Worm (Caenorhabditis elegans) whole organism, early embryonic: Measurements from ENCODE around the gene sre-50.

ENCODE experiments used
- B0310.2 ChIP-seq: sonication (generic microtip); optimal IDR thresholded peaks from 2 replicates; lab custom pipeline; 2016; ENCODE audit warnings: mild to moderate bottlenecking, missing genetic modification characterization, missing compliant biosample characterization
- F13C5.2 ChIP-seq: sonication (generic microtip); optimal IDR thresholded peaks from 2 replicates; lab custom pipeline; 2017; ENCODE audit warnings: mild to moderate bottlenecking, missing genetic modification characterization, inconsistent platforms, missing compliant biosample characterization
- aly-1 ChIP-seq: sonication (generic microtip); optimal IDR thresholded peaks from 2 replicates; lab custom pipeline; 2016; ENCODE audit warnings: missing genetic modification characterization, missing compliant biosample characterization
- ama-1 ChIP-seq: fragments of 150-350 bp; optimal IDR thresholded peaks from 2 replicates; lab custom pipeline; 2014
- ceh-13 ChIP-seq: fragments of 200-800 bp; sonication (Bioruptor generic); optimal IDR thresholded peaks from 2 replicates; lab custom pipeline; 2018; ENCODE audit warnings: mild to moderate bottlenecking, missing genetic modification characterization, missing compliant biosample characterization
- ceh-36 ChIP-seq: sonication (generic microtip); optimal IDR thresholded peaks from 2 replicates; lab custom pipeline; 2016; ENCODE audit warnings: missing genetic modification characterization, inconsistent platforms, missing compliant biosample characterization
- ets-7 ChIP-seq: sonication (generic microtip); optimal IDR thresholded peaks from 2 replicates; lab custom pipeline; 2016; ENCODE audit warnings: missing genotype, missing genetic modification characterization, missing compliant biosample characterization
- flt-1 ChIP-seq: fragments of 200-800 bp; sonication (Bioruptor generic); IDR thresholded peaks from 2 replicates; pipeline ENCODE4 v1.3.6; 2022; ENCODE audit warnings: missing genetic modification characterization, missing compliant biosample characterization
- hmbx-1 ChIP-seq: sonication (generic microtip); optimal IDR thresholded peaks from 2 replicates; lab custom pipeline; 2016; ENCODE audit warnings: mild to moderate bottlenecking, missing genetic modification characterization, missing compliant biosample characterization
- hmg-4 ChIP-seq: fragments of 200-800 bp; sonication (Bioruptor generic); optimal IDR thresholded peaks from 2 replicates; lab custom pipeline; 2018; ENCODE audit warnings: mild to moderate bottlenecking, missing genetic modification characterization, missing compliant biosample characterization
- hnd-1 ChIP-seq: sonication (generic microtip); optimal IDR thresholded peaks from 2 replicates; lab custom pipeline; 2016; ENCODE audit warnings: missing genetic modification characterization, missing compliant biosample characterization
- pes-1 ChIP-seq: fragments of 200-800 bp; sonication (Bioruptor generic); IDR thresholded peaks from 2 replicates; pipeline ENCODE4 v1.3.6; 2022; ENCODE audit warnings: missing genetic modification reagents, missing genetic modification characterization, missing compliant biosample characterization
- scrt-1 ChIP-seq: fragments of 200-800 bp; sonication (Bioruptor generic); IDR thresholded peaks from 2 replicates; pipeline ENCODE4 v1.3.6; 2022; ENCODE audit warnings: missing genetic modification characterization, missing compliant biosample characterization
- sea-1 ChIP-seq: fragments of 200-800 bp; sonication (Bioruptor generic); conservative IDR thresholded peaks from 2 replicates; pipeline ENCODE4 v1.3.6; 2022; ENCODE audit warnings: missing genetic modification characterization, missing compliant biosample characterization
- tbx-11 ChIP-seq: fragments of 200-800 bp; sonication (Bioruptor generic); IDR thresholded peaks from 2 replicates; pipeline ENCODE4 v1.3.6; 2022; ENCODE audit warnings: missing genetic modification characterization, missing compliant biosample characterization
- tbx-37 ChIP-seq: fragments of 200-800 bp; sonication (Bioruptor generic); conservative IDR thresholded peaks from 2 replicates; pipeline ENCODE4 v1.3.6; 2022; ENCODE audit warnings: missing genetic modification reagents, missing genetic modification characterization, missing compliant biosample characterization
- tra-4 ChIP-seq: sonication (generic microtip); optimal IDR thresholded peaks from 2 replicates; lab custom pipeline; 2017; ENCODE audit warnings: missing genetic modification characterization, missing compliant biosample characterization

Gene sre-50

ce11 chrII:12353104-12353503 is 49.8 kb downstream of the sre-50 start:
- TF ChIP-seq pes-1 (GFP tag; lab: Robert Waterston, UW) (no peak), ets-7 (tag; lab: Kevin White, UChicago) (no peak), ceh-13 (GFP tag; lab: Kevin White, UChicago) (no peak), hnd-1 (tag; lab: Kevin White, UChicago) (no peak), hmbx-1 (tag; lab: Kevin White, UChicago) (no peak), B0310.2 (tag; lab: Kevin White, UChicago) (no peak), tbx-37 (GFP tag; lab: Robert Waterston, UW) (no peak), F13C5.2 (tag; lab: Kevin White, UChicago) (no peak), tbx-11 (GFP tag; lab: Robert Waterston, UW) (no peak), scrt-1 (no peak), sea-1 (GFP tag; lab: Robert Waterston, UW) (no peak)

ce11 chrII:12353816-12354215 is 50.5 kb downstream of the sre-50 start:
- TF ChIP-seq hnd-1 (tag; lab: Kevin White, UChicago) (no peak), flt-1 (GFP tag; lab: Robert Waterston, UW) (no peak), sea-1 (GFP tag; lab: Robert Waterston, UW) (no peak), pes-1 (GFP tag; lab: Robert Waterston, UW) (no peak), F13C5.2 (tag; lab: Kevin White, UChicago) (no peak), hmg-4 (GFP tag; lab: Kevin White, UChicago) (no peak), B0310.2 (tag; lab: Kevin White, UChicago) (no peak), ceh-36 (tag; lab: Kevin White, UChicago) (no peak), tbx-11 (GFP tag; lab: Robert Waterston, UW) (no peak), ets-7 (tag; lab: Kevin White, UChicago) (no peak), ama-1 (lab: Kevin White, UChicago) (no peak), scrt-1 (no peak), tbx-37 (GFP tag; lab: Robert Waterston, UW) (no peak), hmbx-1 (tag; lab: Kevin White, UChicago) (no peak), aly-1 (tag; lab: Kevin White, UChicago) (no peak), ceh-13 (GFP tag; lab: Kevin White, UChicago) (no peak), tra-4 (tag; lab: Kevin White, UChicago) (no peak)
